Fruit fly (Drosophila melanogaster) whole organism, embryonic: ENCODE data around the gene CG6067.

ENCODE experiments used
- Abd-B ChIP-seq: fragments of 200-800 bp; sonication (Bioruptor generic); optimal IDR thresholded peaks from 2 replicates; lab custom pipeline; 2018; ENCODE audit warnings: missing biosample characterization, mild to moderate bottlenecking, missing genetic modification characterization, moderate library complexity
- Ada2b ChIP-seq: fragments of 200-800 bp; sonication (Bioruptor generic); IDR thresholded peaks from 2 replicates; pipeline ENCODE4 v1.3.6; 2022; ENCODE audit warnings: missing biosample characterization, missing genetic modification characterization
- B-H1 ChIP-seq: fragments of 200-800 bp; sonication (Bioruptor generic); IDR thresholded peaks from 3 replicates; pipeline ENCODE4 v1.3.6; 2022; ENCODE audit warnings: missing biosample characterization, missing genetic modification characterization
- C15 ChIP-seq: fragments of 200-800 bp; sonication (Bioruptor generic); IDR thresholded peaks from 3 replicates; pipeline ENCODE4 v1.3.6; 2022; ENCODE audit warnings: missing biosample characterization, missing genetic modification characterization
- CG10979 ChIP-seq: fragments of 200-800 bp; sonication (Bioruptor generic); optimal IDR thresholded peaks from 2 replicates; lab custom pipeline; 2018; ENCODE audit warnings: missing biosample characterization, mild to moderate bottlenecking, missing genetic modification characterization, moderate library complexity
- CG11456 ChIP-seq: fragments of 200-800 bp; sonication (Bioruptor generic); IDR thresholded peaks from 3 replicates; pipeline ENCODE4 v1.3.6; 2022; ENCODE audit warnings: missing biosample characterization, missing genetic modification characterization
- CG12236 ChIP-seq: fragments of 200-800 bp; sonication (Bioruptor generic); optimal IDR thresholded peaks from 2 replicates; lab custom pipeline; 2016; ENCODE audit warnings: missing biosample characterization, missing genetic modification characterization
- CG12391 ChIP-seq: fragments of 200-800 bp; sonication (Bioruptor generic); optimal IDR thresholded peaks from 3 replicates; lab custom pipeline; 2018; ENCODE audit warnings: missing biosample characterization, mild to moderate bottlenecking, missing genetic modification characterization, moderate library complexity
- CG14667 ChIP-seq: fragments of 200-800 bp; sonication (Bioruptor generic); IDR thresholded peaks from 2 replicates; pipeline ENCODE4 v1.3.6; 2022; ENCODE audit warnings: missing biosample characterization, missing genetic modification characterization
- CG15073 ChIP-seq: fragments of 200-800 bp; sonication (Bioruptor generic); optimal IDR thresholded peaks from 2 replicates; lab custom pipeline; 2016; ENCODE audit warnings: missing biosample characterization, missing genetic modification characterization
- CG15696 ChIP-seq: fragments of 200-800 bp; sonication (Bioruptor generic); optimal IDR thresholded peaks from 2 replicates; lab custom pipeline; 2019; ENCODE audit warnings: missing biosample characterization, mild to moderate bottlenecking, missing genetic modification characterization, moderate library complexity
- CG16863 ChIP-seq: fragments of 200-800 bp; sonication (Bioruptor generic); optimal IDR thresholded peaks from 3 replicates; lab custom pipeline; 2016; ENCODE audit warnings: missing biosample characterization, missing genetic modification characterization
- CG17186 ChIP-seq: fragments of 200-800 bp; sonication (Bioruptor generic); optimal IDR thresholded peaks from 3 replicates; lab custom pipeline; 2017; ENCODE audit warnings: missing biosample characterization, missing genetic modification reagents, missing genetic modification characterization
- CG2120 ChIP-seq: fragments of 200-800 bp; sonication (Bioruptor generic); optimal IDR thresholded peaks from 3 replicates; lab custom pipeline; 2016; ENCODE audit warnings: missing biosample characterization, missing genetic modification characterization
- CG2678 ChIP-seq: fragments of 200-800 bp; sonication (Bioruptor generic); optimal IDR thresholded peaks from 3 replicates; lab custom pipeline; 2019; ENCODE audit warnings: missing biosample characterization, mild to moderate bottlenecking, missing genetic modification characterization, moderate library complexity
- CG30403 ChIP-seq: fragments of 200-800 bp; sonication (Bioruptor generic); optimal IDR thresholded peaks from 3 replicates; lab custom pipeline; 2016; ENCODE audit warnings: missing biosample characterization, missing genetic modification characterization
- CG31365 ChIP-seq: fragments of 200-800 bp; sonication (Bioruptor generic); optimal IDR thresholded peaks from 2 replicates; lab custom pipeline; 2018; ENCODE audit warnings: missing biosample characterization, mild to moderate bottlenecking, missing genetic modification characterization
- CG3847 ChIP-seq: fragments of 200-800 bp; sonication (Bioruptor generic); IDR thresholded peaks from 2 replicates; pipeline ENCODE4 v1.3.6; 2022; ENCODE audit warnings: missing biosample characterization, missing genetic modification characterization
- CG5245 ChIP-seq: fragments of 200-800 bp; sonication (Bioruptor generic); optimal IDR thresholded peaks from 3 replicates; lab custom pipeline; 2016; ENCODE audit warnings: missing biosample characterization, missing genetic modification characterization
- CG6689 ChIP-seq: fragments of 200-800 bp; sonication (Bioruptor generic); IDR thresholded peaks from 2 replicates; pipeline ENCODE4 v1.3.6; 2022; ENCODE audit warnings: missing biosample characterization, missing genetic modification characterization
- CG7745 ChIP-seq: fragments of 200-800 bp; sonication (Bioruptor generic); optimal IDR thresholded peaks from 2 replicates; lab custom pipeline; 2018; ENCODE audit warnings: missing biosample characterization, mild to moderate bottlenecking, missing genetic modification characterization, moderate library complexity
- CG9609 ChIP-seq: fragments of 200-800 bp; sonication (Bioruptor generic); optimal IDR thresholded peaks from 3 replicates; lab custom pipeline; 2016; ENCODE audit warnings: missing biosample characterization, missing genetic modification characterization
- D19A ChIP-seq: fragments of 200-800 bp; optimal IDR thresholded peaks from 3 replicates; lab custom pipeline; 2019; ENCODE audit warnings: missing biosample characterization, mild to moderate bottlenecking, missing genetic modification characterization, moderate library complexity
- D19B ChIP-seq: fragments of 200-800 bp; sonication (Bioruptor generic); optimal IDR thresholded peaks from 2 replicates; lab custom pipeline; 2017; ENCODE audit warnings: missing biosample characterization, mild to moderate bottlenecking, missing genetic modification characterization
- Dad ChIP-seq: fragments of 200-800 bp; sonication (Bioruptor generic); optimal IDR thresholded peaks from 3 replicates; lab custom pipeline; 2016; ENCODE audit warnings: missing biosample characterization, missing genetic modification characterization
- Dll ChIP-seq: fragments of 200-800 bp; sonication (Bioruptor generic); IDR thresholded peaks from 4 replicates; pipeline ENCODE4 v1.3.6; 2022; ENCODE audit warnings: missing biosample characterization, missing genetic modification characterization; ENCODE audit not compliant: partially characterized antibody
- ERR ChIP-seq: fragments of 200-800 bp; sonication (Bioruptor generic); optimal IDR thresholded peaks from 2 replicates; lab custom pipeline; 2016; ENCODE audit warnings: missing biosample characterization, missing genetic modification characterization
- Gug ChIP-seq: fragments of 200-800 bp; sonication (Bioruptor generic); IDR thresholded peaks from 4 replicates; pipeline ENCODE4 v1.3.6; 2022; ENCODE audit warnings: missing biosample characterization, missing genetic modification characterization
- HLH4C ChIP-seq: fragments of 200-800 bp; sonication (Bioruptor generic); IDR thresholded peaks from 3 replicates; pipeline ENCODE4 v1.3.6; 2022; ENCODE audit warnings: missing biosample characterization, missing genetic modification characterization; ENCODE audit not compliant: partially characterized antibody
- Hmx ChIP-seq: fragments of 200-800 bp; sonication (Bioruptor generic); optimal IDR thresholded peaks from 2 replicates; lab custom pipeline; 2016; ENCODE audit warnings: missing biosample characterization, missing genetic modification characterization
- MESR4 ChIP-seq: fragments of 200-800 bp; sonication (Bioruptor generic); optimal IDR thresholded peaks from 2 replicates; lab custom pipeline; 2018; ENCODE audit warnings: missing biosample characterization, mild to moderate bottlenecking, missing genetic modification characterization, moderate library complexity
- Mad ChIP-seq: fragments of 200-800 bp; sonication (Bioruptor generic); optimal IDR thresholded peaks from 2 replicates; lab custom pipeline; 2016; ENCODE audit warnings: missing biosample characterization, missing genetic modification characterization
- Opbp ChIP-seq: fragments of 200-800 bp; sonication (Bioruptor generic); IDR thresholded peaks from 3 replicates; pipeline ENCODE4 v1.3.6; 2022; ENCODE audit warnings: missing biosample characterization, missing genetic modification characterization; ENCODE audit not compliant: partially characterized antibody
- Optix ChIP-seq: fragments of 200-800 bp; sonication (Bioruptor generic); IDR thresholded peaks from 3 replicates; pipeline ENCODE4 v1.3.6; 2022; ENCODE audit warnings: missing biosample characterization, missing genetic modification characterization
- PHDP ChIP-seq: fragments of 200-800 bp; sonication (Bioruptor generic); optimal IDR thresholded peaks from 3 replicates; lab custom pipeline; 2018; ENCODE audit warnings: missing biosample characterization, mild to moderate bottlenecking, missing genetic modification characterization, moderate library complexity
- Sry-β ChIP-seq: fragments of 200-800 bp; sonication (Bioruptor generic); optimal IDR thresholded peaks from 2 replicates; lab custom pipeline; 2018; ENCODE audit warnings: missing biosample characterization, mild to moderate bottlenecking, missing genetic modification characterization, moderate library complexity
- Taf1 ChIP-seq: fragments of 200-800 bp; sonication (Bioruptor generic); IDR thresholded peaks from 2 replicates; pipeline ENCODE4 v1.3.6; 2022; ENCODE audit warnings: missing biosample characterization, missing genetic modification characterization
- Xbp1 ChIP-seq: fragments of 200-800 bp; sonication (Bioruptor generic); optimal IDR thresholded peaks from 3 replicates; lab custom pipeline; 2016; ENCODE audit warnings: missing biosample characterization, mild to moderate bottlenecking, missing genetic modification characterization
- Xrp1 ChIP-seq: fragments of 200-800 bp; sonication (Bioruptor generic); IDR thresholded peaks from 2 replicates; pipeline ENCODE4 v1.3.6; 2022; ENCODE audit warnings: missing biosample characterization, missing genetic modification characterization
- dan ChIP-seq: fragments of 200-800 bp; sonication (Bioruptor generic); IDR thresholded peaks from 2 replicates; pipeline ENCODE4 v1.3.6; 2022; ENCODE audit warnings: missing biosample characterization, missing genetic modification characterization
- dpn ChIP-seq, 2 experiments: fragments of 200-800 bp; sonication (Bioruptor generic); optimal IDR thresholded peaks; 3 replicates each; lab custom pipeline; 2016; ENCODE audit warnings: missing biosample characterization in 2 of 2, missing genetic modification characterization in 2 of 2
- en ChIP-seq: fragments of 200-800 bp; sonication (Bioruptor generic); optimal IDR thresholded peaks from 2 replicates; lab custom pipeline; 2016; ENCODE audit warnings: missing biosample characterization, missing genetic modification characterization
- eyg ChIP-seq: fragments of 200-800 bp; sonication (Bioruptor generic); optimal IDR thresholded peaks from 3 replicates; lab custom pipeline; 2016; ENCODE audit warnings: missing biosample characterization, missing genetic modification characterization
- mld ChIP-seq: fragments of 200-800 bp; sonication (Bioruptor generic); IDR thresholded peaks from 3 replicates; pipeline ENCODE4 v1.3.6; 2022; ENCODE audit warnings: missing biosample characterization, missing genetic modification characterization; ENCODE audit not compliant: partially characterized antibody
- nerfin-2 ChIP-seq: fragments of 200-800 bp; sonication (Bioruptor generic); IDR thresholded peaks from 2 replicates; pipeline ENCODE4 v1.3.6; 2022; ENCODE audit warnings: missing biosample characterization, missing genetic modification characterization; ENCODE audit not compliant: partially characterized antibody
- otp ChIP-seq: fragments of 200-800 bp; sonication (Bioruptor generic); IDR thresholded peaks from 3 replicates; pipeline ENCODE4, ENCODE4 v1.3.6; 2022; ENCODE audit warnings: missing biosample characterization, missing genetic modification characterization
- p53 ChIP-seq: fragments of 200-800 bp; sonication (Bioruptor generic); optimal IDR thresholded peaks from 2 replicates; lab custom pipeline; 2016; ENCODE audit warnings: missing biosample characterization, missing genetic modification characterization
- psq ChIP-seq: fragments of 200-800 bp; sonication (Bioruptor generic); optimal IDR thresholded peaks from 2 replicates; lab custom pipeline; 2017; ENCODE audit warnings: missing biosample characterization, missing genetic modification characterization
- sisA ChIP-seq: fragments of 200-800 bp; sonication (Bioruptor generic); IDR thresholded peaks from 2 replicates; pipeline ENCODE4 v1.3.6; 2022; ENCODE audit warnings: missing biosample characterization, missing genetic modification characterization
- sob ChIP-seq: fragments of 200-800 bp; sonication (Bioruptor generic); IDR thresholded peaks from 2 replicates; pipeline ENCODE4 v1.3.6; 2022; ENCODE audit warnings: missing biosample characterization, missing genetic modification characterization
- stc ChIP-seq: fragments of 200-800 bp; sonication (Bioruptor generic); IDR thresholded peaks from 2 replicates; pipeline ENCODE4 v1.3.6; 2022; ENCODE audit warnings: missing biosample characterization, missing genetic modification characterization

CG6067 gene

dm6 chrX:5923124-5923523 is 32.3 kb upstream of the CG6067 start (continued):
- peak; percentile 13 for TF ChIP-seq PHDP (tag; lab: Kevin White, UChicago)
- TF ChIP-seq CG14667 (GFP tag; lab: Robert Waterston, UW): no peak
- TF ChIP-seq CG12236: no peak
- TF ChIP-seq dan: no peak
- no peak for TF ChIP-seq CG15696 (tag; lab: Kevin White, UChicago)
- TF ChIP-seq CG3847 (GFP tag; lab: Robert Waterston, UW): no peak
- peak; percentile 42 for TF ChIP-seq Ada2b
- TF ChIP-seq Dad: no peak
- TF ChIP-seq dpn (GFP tag; optimal IDR thresholded peaks at IDR 0.05; lab: Kevin White, UChicago): peak; percentile 16 to 28
- no peak for TF ChIP-seq stc
- no peak for TF ChIP-seq Hmx (GFP tag; lab: Kevin White, UChicago)
- no peak for TF ChIP-seq C15
- TF ChIP-seq Mad (GFP tag; lab: Kevin White, UChicago): no peak
- TF ChIP-seq Xbp1: peak; percentile 35
- TF ChIP-seq nerfin-2 (GFP tag; lab: Robert Waterston, UW): no peak
- TF ChIP-seq D19B (GFP tag; lab: Kevin White, UChicago): peak; percentile 74
- no peak for TF ChIP-seq Taf1 (GFP tag; lab: Robert Waterston, UW)
- peak; percentile 33; the same call in 1 of the 2 replicates for TF ChIP-seq CG6689 (GFP tag; lab: Robert Waterston, UW)
- 0 out of 3 replicates have a peak, but pooled peaks have one; percentile 21 for TF ChIP-seq Optix (GFP tag; lab: Robert Waterston, UW)
- peak; percentile 2 for TF ChIP-seq CG12391 (tag; lab: Kevin White, UChicago)
- TF ChIP-seq CG17186 (GFP tag; lab: Kevin White, UChicago): no peak
- TF ChIP-seq CG2120 (GFP tag; lab: Kevin White, UChicago): peak; percentile 37
- no peak for TF ChIP-seq CG7745 (tag; lab: Kevin White, UChicago)
- no peak for TF ChIP-seq CG31365 (tag; lab: Kevin White, UChicago)
- TF ChIP-seq ERR (GFP tag; lab: Kevin White, UChicago): no peak
- peak; percentile 55 for TF ChIP-seq sisA (GFP tag; lab: Robert Waterston, UW)
- TF ChIP-seq Abd-B (GFP tag; lab: Kevin White, UChicago): no peak
- TF ChIP-seq B-H1: no peak
- TF ChIP-seq mld (GFP tag; lab: Robert Waterston, UW): 0 out of 3 replicates have a peak, but pooled peaks have one; percentile 11
- TF ChIP-seq Xrp1 (GFP tag; lab: Robert Waterston, UW): peak; percentile 46; the same call in 1 of the 2 replicates
- TF ChIP-seq Sry-β (GFP tag; lab: Kevin White, UChicago): no peak
- TF ChIP-seq eyg (GFP tag; lab: Kevin White, UChicago): no peak
- TF ChIP-seq sob: peak; percentile 9; the same call in 1 of the 2 replicates
- TF ChIP-seq CG9609 (GFP tag; lab: Kevin White, UChicago): no peak
- peak; percentile 10 for TF ChIP-seq CG10979 (tag; lab: Kevin White, UChicago)
- peak; percentile 20 for TF ChIP-seq CG2678 (tag; lab: Kevin White, UChicago)
- 0 out of 3 replicates have a peak, but pooled peaks have one; percentile 43 for TF ChIP-seq CG11456 (GFP tag; lab: Robert Waterston, UW)
- no peak for TF ChIP-seq Dll (GFP tag; lab: Robert Waterston, UW)
- no peak for TF ChIP-seq Opbp
- no peak for TF ChIP-seq CG15073 (GFP tag; lab: Kevin White, UChicago)
- no peak for TF ChIP-seq en
- TF ChIP-seq HLH4C (GFP tag; lab: Robert Waterston, UW): peak; percentile 66; the same call in 1 of the 3 replicates
- 0 out of 4 replicates have a peak, but pooled peaks have one; percentile 21 for TF ChIP-seq Gug (GFP tag; lab: Robert Waterston, UW)
- TF ChIP-seq D19A: no peak
- TF ChIP-seq CG30403 (GFP tag; lab: Kevin White, UChicago): peak; percentile 34
- no peak for TF ChIP-seq CG16863
- 0 out of 3 replicates have a peak, but pooled peaks have one; percentile 37 for TF ChIP-seq otp
- TF ChIP-seq psq: no peak
- no peak for TF ChIP-seq MESR4 (GFP tag; lab: Kevin White, UChicago)
- no peak for TF ChIP-seq CG5245
- TF ChIP-seq p53 (GFP tag; lab: Kevin White, UChicago): no peak
